Worm (Caenorhabditis elegans) whole organism, young adult: Measurements from ENCODE around the gene K09D9.3.

Source experiments
- B0261.1 ChIP-seq: sonication (generic microtip); optimal IDR thresholded peaks from 2 replicates; lab custom pipeline; 2016; ENCODE audit warnings: mild to moderate bottlenecking, missing genetic modification characterization, moderate library complexity, missing compliant biosample characterization
- C17E4.6 ChIP-seq: fragments of 200-800 bp; sonication (Bioruptor generic); IDR thresholded peaks from 2 replicates; pipeline ENCODE4 v1.3.6; 2022; ENCODE audit warnings: missing genetic modification reagents, missing genetic modification characterization, missing compliant biosample characterization
- F10E7.11 ChIP-seq: sonication (generic microtip); optimal IDR thresholded peaks from 2 replicates; lab custom pipeline; 2017; ENCODE audit warnings: mild to moderate bottlenecking, missing genetic modification characterization, moderate library complexity, missing compliant biosample characterization
- F22D6.2 ChIP-seq: sonication (generic microtip); optimal IDR thresholded peaks from 2 replicates; lab custom pipeline; 2016; ENCODE audit warnings: mild to moderate bottlenecking, missing genetic modification characterization, missing compliant biosample characterization
- F39B2.1 ChIP-seq: fragments of 200-800 bp; sonication (Bioruptor generic); IDR thresholded peaks from 2 replicates; pipeline ENCODE4 v1.3.6; 2022; ENCODE audit warnings: missing genetic modification reagents, missing genetic modification characterization, missing compliant biosample characterization
- F52B5.7 ChIP-seq: sonication (generic microtip); optimal IDR thresholded peaks from 2 replicates; lab custom pipeline; 2016; ENCODE audit warnings: mild to moderate bottlenecking, missing genetic modification characterization, missing compliant biosample characterization
- F57A8.1 ChIP-seq: fragments of 200-800 bp; sonication (Bioruptor generic); optimal IDR thresholded peaks from 2 replicates; lab custom pipeline; 2018; ENCODE audit warnings: mild to moderate bottlenecking, missing genetic modification characterization, moderate library complexity, missing compliant biosample characterization
- K12H6.12 ChIP-seq: fragments of 200-800 bp; sonication (Bioruptor generic); optimal IDR thresholded peaks from 2 replicates; lab custom pipeline; 2018; ENCODE audit warnings: mild to moderate bottlenecking, missing genetic modification characterization, missing compliant biosample characterization
- T07F8.4 ChIP-seq: sonication (generic microtip); optimal IDR thresholded peaks from 2 replicates; lab custom pipeline; 2016; ENCODE audit warnings: mild to moderate bottlenecking, missing genetic modification characterization, moderate library complexity, missing compliant biosample characterization
- Y53F4B.3 ChIP-seq: fragments of 200-800 bp; sonication (Bioruptor generic); IDR thresholded peaks from 2 replicates; pipeline ENCODE4 v1.3.6; 2022; ENCODE audit warnings: missing genetic modification reagents, missing genetic modification characterization, missing compliant biosample characterization
- Y53G8AR.9 ChIP-seq: fragments of 200-800 bp; sonication (Bioruptor generic); conservative IDR thresholded peaks from 2 replicates; pipeline ENCODE4 v1.3.6; 2022; ENCODE audit warnings: missing genetic modification reagents, missing genetic modification characterization, missing compliant biosample characterization
- ZK185.1 ChIP-seq: sonication (generic microtip); optimal IDR thresholded peaks from 2 replicates; lab custom pipeline; 2016; ENCODE audit warnings: mild to moderate bottlenecking, missing genetic modification characterization, missing compliant biosample characterization; ENCODE audit not compliant: poor library complexity, severe bottlenecking
- ama-1 ChIP-seq, 3 experiments: fragments of 150-350 bp in 1 of 3; sonication (generic microtip) in 2 of 3; optimal IDR thresholded peaks; 2 replicates each; lab custom pipeline; 2014 to 2018; ENCODE audit warnings: missing biosample characterization in 2 of 3, missing genetic modification characterization in 2 of 3, missing genetic modification reagents in 2 of 3
- aptf-2 ChIP-seq: fragments of 200-800 bp; sonication (Bioruptor generic); conservative IDR thresholded peaks from 2 replicates; pipeline ENCODE4 v1.3.6; 2022; ENCODE audit warnings: missing genetic modification reagents, missing genetic modification characterization, missing compliant biosample characterization
- aptf-3 ChIP-seq: fragments of 200-800 bp; sonication (Bioruptor generic); IDR thresholded peaks from 2 replicates; pipeline ENCODE4 v1.3.6; 2022; ENCODE audit warnings: missing genetic modification characterization, missing compliant biosample characterization
- athp-1 ChIP-seq: sonication (generic microtip); optimal IDR thresholded peaks from 2 replicates; lab custom pipeline; 2017; ENCODE audit warnings: mild to moderate bottlenecking, missing genetic modification characterization, missing compliant biosample characterization
- attf-3 ChIP-seq: fragments of 200-800 bp; sonication (Bioruptor generic); conservative IDR thresholded peaks from 2 replicates; pipeline ENCODE4 v1.3.6; 2022; ENCODE audit warnings: missing genetic modification reagents, missing genetic modification characterization, missing compliant biosample characterization
- attf-5 ChIP-seq: fragments of 200-800 bp; sonication (Bioruptor generic); optimal IDR thresholded peaks from 2 replicates; lab custom pipeline; 2018; ENCODE audit warnings: mild to moderate bottlenecking, missing genetic modification characterization, missing compliant biosample characterization
- ccch-3 ChIP-seq: fragments of 200-800 bp; sonication (Bioruptor generic); optimal IDR thresholded peaks from 2 replicates; lab custom pipeline; 2018; ENCODE audit warnings: mild to moderate bottlenecking, missing genetic modification characterization, missing compliant biosample characterization
- cebp-2 ChIP-seq: fragments of 200-800 bp; sonication (Bioruptor generic); IDR thresholded peaks from 2 replicates; pipeline ENCODE4 v1.3.6; 2022; ENCODE audit warnings: missing genetic modification characterization, missing compliant biosample characterization
- ceh-27 ChIP-seq: fragments of 200-800 bp; sonication (Bioruptor generic); optimal IDR thresholded peaks from 2 replicates; lab custom pipeline; 2018; ENCODE audit warnings: mild to moderate bottlenecking, missing genetic modification characterization, moderate library complexity, missing compliant biosample characterization
- ceh-58 ChIP-seq: fragments of 200-800 bp; sonication (Bioruptor generic); IDR thresholded peaks from 2 replicates; pipeline ENCODE4 v1.3.6; 2022; ENCODE audit warnings: missing genetic modification characterization, missing compliant biosample characterization
- dox-1 ChIP-seq: fragments of 200-800 bp; sonication (Bioruptor generic); IDR thresholded peaks from 2 replicates; pipeline ENCODE4 v1.3.6; 2022; ENCODE audit warnings: missing genetic modification reagents, missing genetic modification characterization, missing compliant biosample characterization
- egl-18 ChIP-seq: fragments of 200-800 bp; sonication (Bioruptor generic); IDR thresholded peaks from 2 replicates; pipeline ENCODE4 v1.3.6; 2022; ENCODE audit warnings: missing genetic modification reagents, missing genetic modification characterization, missing compliant biosample characterization
- lag-1 ChIP-seq: fragments of 200-800 bp; sonication (Bioruptor generic); IDR thresholded peaks from 2 replicates; pipeline ENCODE4 v1.3.6; 2022; ENCODE audit warnings: missing genetic modification reagents, missing genetic modification characterization, missing compliant biosample characterization
- lir-1 ChIP-seq: fragments of 200-800 bp; sonication (Bioruptor generic); conservative IDR thresholded peaks from 2 replicates; pipeline ENCODE4 v1.3.6; 2022; ENCODE audit warnings: missing genetic modification reagents, missing genetic modification characterization, missing compliant biosample characterization
- madf-10 ChIP-seq: sonication (generic microtip); optimal IDR thresholded peaks from 2 replicates; lab custom pipeline; 2016; ENCODE audit warnings: mild to moderate bottlenecking, missing genetic modification characterization, missing compliant biosample characterization
- madf-8 ChIP-seq: fragments of 200-800 bp; sonication (Bioruptor generic); conservative IDR thresholded peaks from 2 replicates; pipeline ENCODE4 v1.3.6; 2022; ENCODE audit warnings: missing genetic modification reagents, missing genetic modification characterization, missing compliant biosample characterization
- mcd-1 ChIP-seq: fragments of 200-800 bp; sonication (Bioruptor generic); IDR thresholded peaks from 2 replicates; pipeline ENCODE4 v1.3.6; 2022; ENCODE audit warnings: missing genetic modification reagents, missing genetic modification characterization, missing compliant biosample characterization
- mel-28 ChIP-seq: sonication (generic microtip); optimal IDR thresholded peaks from 2 replicates; lab custom pipeline; 2016; ENCODE audit warnings: borderline replicate concordance, mild to moderate bottlenecking, missing genetic modification characterization, missing compliant biosample characterization
- mes-4 ChIP-seq: sonication (generic microtip); optimal IDR thresholded peaks from 2 replicates; lab custom pipeline; 2016; ENCODE audit warnings: missing genotype, missing genetic modification characterization, missing compliant biosample characterization
- nhr-120 ChIP-seq: fragments of 200-800 bp; sonication (Bioruptor generic); IDR thresholded peaks from 2 replicates; pipeline ENCODE4 v1.3.6; 2022; ENCODE audit warnings: missing genetic modification characterization, missing compliant biosample characterization
- nhr-90 ChIP-seq: sonication (generic microtip); optimal IDR thresholded peaks from 2 replicates; lab custom pipeline; 2016; ENCODE audit warnings: missing genotype, mild to moderate bottlenecking, missing genetic modification characterization, missing compliant biosample characterization
- pha-4 ChIP-seq: fragments of 150-350 bp; sonication (generic microtip); optimal IDR thresholded peaks from 2 replicates; lab custom pipeline; 2014; ENCODE audit warnings: missing biosample characterization, missing genetic modification reagents, missing genetic modification characterization
- rcor-1 ChIP-seq: fragments of 200-800 bp; sonication (Bioruptor generic); IDR thresholded peaks from 2 replicates; pipeline ENCODE4 v1.3.6; 2022; ENCODE audit warnings: missing genetic modification reagents, missing genetic modification characterization, missing compliant biosample characterization
- repo-1 ChIP-seq: sonication (generic microtip); optimal IDR thresholded peaks from 2 replicates; lab custom pipeline; 2017; ENCODE audit warnings: mild to moderate bottlenecking, missing genetic modification characterization, missing compliant biosample characterization
- rpc-1 ChIP-seq, 2 experiments: fragments of 150-350 bp in 1 of 2; sonication (generic microtip) in 1 of 2; optimal IDR thresholded peaks; 2 replicates each; lab custom pipeline; 2014 to 2018; ENCODE audit warnings: missing biosample characterization in 1 of 2, missing genetic modification characterization in 1 of 2, missing genetic modification reagents in 1 of 2, missing genotype in 1 of 2
- tlf-1 ChIP-seq: fragments of 200-800 bp; sonication (Bioruptor generic); optimal IDR thresholded peaks from 2 replicates; lab custom pipeline; 2018; ENCODE audit warnings: mild to moderate bottlenecking, missing genetic modification characterization, missing compliant biosample characterization
- zim-3 ChIP-seq: sonication (generic microtip); optimal IDR thresholded peaks from 2 replicates; lab custom pipeline; 2017; ENCODE audit warnings: mild to moderate bottlenecking, missing genetic modification characterization, moderate library complexity, missing compliant biosample characterization
- ztf-18 ChIP-seq: sonication (generic microtip); optimal IDR thresholded peaks from 2 replicates; lab custom pipeline; 2016; ENCODE audit warnings: missing genotype, mild to moderate bottlenecking, missing genetic modification characterization, missing compliant biosample characterization
- ztf-22 ChIP-seq: fragments of 200-800 bp; sonication (Bioruptor generic); optimal IDR thresholded peaks from 2 replicates; lab custom pipeline; 2018; ENCODE audit warnings: mild to moderate bottlenecking, missing genetic modification characterization, moderate library complexity, missing compliant biosample characterization
- ztf-3 ChIP-seq: fragments of 200-800 bp; sonication (Bioruptor generic); optimal IDR thresholded peaks from 2 replicates; lab custom pipeline; 2018; ENCODE audit warnings: mild to moderate bottlenecking, missing genetic modification characterization, missing compliant biosample characterization

Gene K09D9.3

ce11 chrV:4005219-4005618 lies 14.1 kb upstream of the K09D9.3 start, which contains the start of gene srh-8:
Gene srh-8, plus strand, starts transcription at chrV:4005519.
- TF ChIP-seq aptf-2 (GFP tag; lab: Robert Waterston, UW) (no peak), attf-3 (GFP tag; lab: Robert Waterston, UW) (no peak), mel-28 (tag; lab: Kevin White, UChicago) (no peak), nhr-120 (GFP tag; lab: Robert Waterston, UW) (no peak), ZK185.1 (tag; lab: Kevin White, UChicago) (no peak), zim-3 (tag; lab: Kevin White, UChicago) (no peak), rpc-1 (optimal IDR thresholded peaks at IDR 0.05; lab: Kevin White, UChicago) (no peak), rpc-1 (tag; optimal IDR thresholded peaks at IDR 0.05; lab: Kevin White, UChicago) (no peak)

DNA sequence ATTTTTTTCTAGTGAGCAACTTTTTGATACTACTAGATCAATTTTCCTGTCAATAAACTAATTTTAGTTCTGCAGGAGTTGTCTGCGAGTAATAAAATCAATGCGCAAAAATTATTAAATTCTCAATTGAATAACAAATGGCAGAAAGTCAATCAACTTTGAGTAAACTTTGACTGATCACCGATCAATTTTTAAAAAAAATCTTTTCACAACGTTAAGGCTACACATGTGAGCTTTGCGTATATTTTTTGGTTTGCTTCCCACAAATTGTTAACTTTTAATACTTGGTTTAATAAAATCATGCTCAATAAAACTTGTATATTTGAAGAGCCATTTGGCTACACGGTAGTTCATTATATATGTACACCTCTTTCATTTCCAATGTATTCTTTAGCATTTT lies 11.4 kb upstream of the K09D9.3 start, which contains the start of gene srh-7:
TSS of gene srh-7 (plus strand) at position 301 of the 400 bp plus-strand sequence.
- TF ChIP-seq madf-10 (tag; lab: Kevin White, UChicago) (no peak), B0261.1 (no peak), Y53F4B.3 (GFP tag; lab: Robert Waterston, UW) (no peak), madf-8 (GFP tag; lab: Robert Waterston, UW) (no peak), athp-1 (tag; lab: Kevin White, UChicago) (no peak), ama-1 (optimal IDR thresholded peaks at IDR 0.05; lab: Kevin White, UChicago) (no peak), ama-1 (GFP tag; optimal IDR thresholded peaks at IDR 0.05; lab: Kevin White, UChicago) (no peak), lir-1 (GFP tag; lab: Robert Waterston, UW) (no peak), F39B2.1 (no peak), F57A8.1 (no peak), mes-4 (tag; lab: Kevin White, UChicago) (no peak)

DNA sequence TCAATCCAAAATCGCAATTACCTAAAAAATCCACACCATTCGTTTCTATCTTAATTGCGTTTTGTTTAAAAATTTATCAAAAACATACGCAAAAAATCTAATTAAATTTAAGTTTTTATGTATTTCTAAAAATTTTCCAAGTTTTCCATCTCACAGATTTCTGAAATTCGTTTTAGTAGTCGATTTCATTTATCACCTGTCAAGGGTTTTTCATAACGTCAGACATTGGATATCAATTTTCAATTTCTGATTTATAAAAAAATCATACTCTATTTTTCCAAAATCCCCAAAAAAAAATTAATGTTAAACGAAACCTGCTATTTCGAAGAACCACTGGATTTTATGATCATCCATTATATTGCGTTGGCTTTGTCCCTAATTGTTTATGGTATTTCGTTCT lies 9.1 kb upstream of the K09D9.3 start, which contains the start of gene srh-4:
TSS of gene srh-4 (plus strand) at position 301 of the 400 bp plus-strand sequence.
- TF ChIP-seq aptf-3 (GFP tag; lab: Robert Waterston, UW) (no peak), ztf-18 (no peak)

DNA sequence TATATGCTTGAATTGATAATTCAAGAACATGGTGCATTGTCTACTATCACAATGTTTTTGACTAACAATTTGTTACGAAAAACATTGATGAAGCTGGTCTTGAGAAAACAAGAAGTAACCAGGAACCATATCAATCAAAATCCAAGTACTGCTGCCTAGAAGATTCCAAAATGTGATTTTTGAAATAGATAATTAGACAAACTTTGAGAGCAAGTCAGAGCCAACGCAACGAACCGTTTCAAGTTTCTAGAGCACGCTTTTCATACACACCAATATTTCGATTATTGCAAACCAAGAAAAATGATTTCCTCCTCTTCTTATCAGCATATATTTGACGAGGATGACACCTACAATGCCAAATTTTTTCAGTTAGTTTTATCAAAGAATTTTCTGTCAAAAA lies 2.5 kb upstream of the K09D9.3 start, which contains the start of gene srw-89:
TSS of gene srw-89 (plus strand) at position 301 of the 400 bp plus-strand sequence.
- TF ChIP-seq lir-1 (GFP tag; lab: Robert Waterston, UW) (no peak), F52B5.7 (tag; lab: Kevin White, UChicago) (no peak), repo-1 (no peak), ccch-3 (GFP tag; lab: Kevin White, UChicago) (no peak), mcd-1 (GFP tag; lab: Robert Waterston, UW) (no peak), lag-1 (GFP tag; lab: Robert Waterston, UW) (no peak), nhr-120 (GFP tag; lab: Robert Waterston, UW) (no peak), ztf-22 (GFP tag; lab: Kevin White, UChicago) (no peak), ceh-27 (no peak), ztf-3 (no peak)
- TF ChIP-seq, all 124 proteins: peak for 0

ce11 chrV:4018591-4018990 lies 697 bp upstream of the K09D9.3 start:
- no peak for TF ChIP-seq cebp-2 (GFP tag; lab: Robert Waterston, UW)
- no peak for TF ChIP-seq ceh-58 (GFP tag; lab: Robert Waterston, UW)
- no peak for TF ChIP-seq K12H6.12
- no peak for TF ChIP-seq tlf-1
- TF ChIP-seq dox-1 (GFP tag; lab: Robert Waterston, UW), result no peak
- no peak for TF ChIP-seq F22D6.2 (tag; lab: Kevin White, UChicago)
- no peak for TF ChIP-seq nhr-90 (tag; lab: Kevin White, UChicago)
- no peak for TF ChIP-seq C17E4.6 (GFP tag; lab: Robert Waterston, UW)
- TF ChIP-seq rpc-1 (optimal IDR thresholded peaks at IDR 0.05; lab: Kevin White, UChicago), result no peak
- no peak for TF ChIP-seq rpc-1 (tag; optimal IDR thresholded peaks at IDR 0.05; lab: Kevin White, UChicago)
- TF ChIP-seq egl-18 (GFP tag; lab: Robert Waterston, UW), result no peak
- no peak for TF ChIP-seq attf-5 (GFP tag; lab: Kevin White, UChicago)
- no peak for TF ChIP-seq F52B5.7 (tag; lab: Kevin White, UChicago)
- no peak for TF ChIP-seq Y53G8AR.9 (GFP tag; lab: Robert Waterston, UW)
- no peak for TF ChIP-seq pha-4 (tag; lab: Kevin White, UChicago)
- no peak for TF ChIP-seq F10E7.11 (tag; lab: Kevin White, UChicago)
- no peak for TF ChIP-seq madf-10 (tag; lab: Kevin White, UChicago)
- TF ChIP-seq T07F8.4 (tag; lab: Kevin White, UChicago), result no peak
- no peak for TF ChIP-seq rcor-1 (GFP tag; lab: Robert Waterston, UW)
